Worm (Caenorhabditis elegans): Measurements from ENCODE around the gene psd-1.
A peak's percentile ranks its signal among the peaks of the same experiment; 100 is the strongest.

The psd-1 gene

DNA sequence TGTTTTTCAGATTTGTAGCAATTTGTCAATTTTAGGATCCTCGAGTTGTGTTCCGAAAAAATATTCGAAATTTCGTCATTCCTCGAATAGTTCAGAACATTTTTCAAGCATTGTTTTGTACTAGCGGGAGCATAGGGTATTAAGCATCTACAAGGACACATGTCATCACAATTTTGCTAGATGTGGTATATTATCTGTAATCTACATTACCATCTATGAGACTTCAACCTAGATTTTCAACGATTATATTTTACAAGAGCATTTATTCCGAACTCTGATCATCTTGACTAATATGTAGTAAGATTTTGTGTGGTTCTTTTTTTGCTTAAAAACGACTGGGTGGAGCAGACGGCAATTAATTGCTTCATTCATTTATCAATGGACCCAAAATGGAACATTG is 12.2 kb downstream of the psd-1 start:
- TF ChIP-seq unc-62 (GFP tag; optimal IDR thresholded peaks at IDR 0.05 in 1 of 2) (peak in 1 of 2 experiments; percentile 92), unc-62 (tag; optimal IDR thresholded peaks at IDR 0.05) (no peak), tag-97 (GFP tag; IDR thresholded peaks at IDR 0.05) (no peak), jun-1 (tag; optimal IDR thresholded peaks at IDR 0.05) (no peak), dmd-8 (GFP tag; IDR thresholded peaks at IDR 0.05) (no peak), ceh-28 (tag; optimal IDR thresholded peaks at IDR 0.05) (no peak), snpc-4 (tag; optimal IDR thresholded peaks at IDR 0.05) (no peak)

DNA sequence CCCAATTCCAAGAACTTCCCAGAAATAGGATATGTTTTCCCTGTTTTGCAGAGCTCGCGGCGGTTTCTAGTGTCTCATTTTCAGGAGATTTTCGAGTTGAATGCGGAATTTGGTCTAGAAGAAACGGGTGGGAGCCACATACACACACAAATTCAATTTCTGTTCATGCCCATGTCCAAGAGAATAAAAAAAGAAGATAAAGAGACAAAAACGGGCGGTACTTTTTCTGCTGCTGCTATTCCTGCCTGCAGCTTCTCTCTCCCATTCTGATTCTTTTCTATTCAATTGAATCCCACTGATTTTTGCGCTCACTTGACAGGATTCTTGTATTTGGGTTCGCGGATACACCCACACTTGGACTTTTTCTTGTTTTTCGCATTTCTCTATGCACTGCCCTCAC is 12.6 kb downstream of the psd-1 start:
- no peak for TF ChIP-seq mxl-2 (GFP tag; conservative IDR thresholded peaks at IDR 0.05)
- TF ChIP-seq nhr-111 (GFP tag; optimal IDR thresholded peaks at IDR 0.05) = no peak
- no peak for TF ChIP-seq aha-1 (tag)
- TF ChIP-seq nhr-10 (tag; optimal IDR thresholded peaks at IDR 0.05) = no peak
- peak; percentile 31 for TF ChIP-seq ces-1 (GFP tag; optimal IDR thresholded peaks at IDR 0.05)
- TF ChIP-seq F26F4.8 (GFP tag; conservative IDR thresholded peaks at IDR 0.05) = no peak
- no peak for TF ChIP-seq ceh-28 (tag; optimal IDR thresholded peaks at IDR 0.05)
- TF ChIP-seq hif-1 (tag; optimal IDR thresholded peaks at IDR 0.05) = no peak

DNA sequence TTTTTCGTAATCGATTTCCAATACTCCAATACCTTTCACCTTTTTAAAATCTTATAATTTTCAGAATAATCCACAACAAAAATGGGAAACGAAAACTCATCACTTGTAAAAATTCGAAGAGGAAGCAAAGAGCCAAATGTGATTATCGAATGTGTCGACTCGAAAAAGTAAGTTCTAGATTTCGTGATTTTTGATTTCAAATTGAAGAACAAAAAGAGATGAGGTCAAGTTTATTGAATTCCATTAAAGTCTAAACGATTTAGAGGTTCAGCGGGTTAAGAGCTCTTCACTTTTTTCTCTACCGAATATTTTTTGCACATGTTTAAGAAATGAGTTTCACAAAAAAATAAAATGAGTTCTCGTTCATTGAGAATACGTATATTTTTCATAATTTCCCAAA is 16.3 kb downstream of the psd-1 start, which contains the start of gene B0361.4:
B0361.4 (plus strand) TSS at position 61 of the 400 bp plus-strand sequence.
- TF ChIP-seq fkh-10 (GFP tag; optimal IDR thresholded peaks at IDR 0.05) = peak; percentile 71
- TF ChIP-seq nhr-48 (tag; optimal IDR thresholded peaks at IDR 0.05) = no peak
- peak; percentile 10 for TF ChIP-seq ces-1 (GFP tag; optimal IDR thresholded peaks at IDR 0.05)
- TF ChIP-seq nhr-25 (tag; optimal IDR thresholded peaks at IDR 0.05; ENCODE audit: borderline replicate concordance, insufficient read depth) = no peak
- TF ChIP-seq lin-38 (GFP tag; IDR thresholded peaks at IDR 0.05) = no peak

DNA sequence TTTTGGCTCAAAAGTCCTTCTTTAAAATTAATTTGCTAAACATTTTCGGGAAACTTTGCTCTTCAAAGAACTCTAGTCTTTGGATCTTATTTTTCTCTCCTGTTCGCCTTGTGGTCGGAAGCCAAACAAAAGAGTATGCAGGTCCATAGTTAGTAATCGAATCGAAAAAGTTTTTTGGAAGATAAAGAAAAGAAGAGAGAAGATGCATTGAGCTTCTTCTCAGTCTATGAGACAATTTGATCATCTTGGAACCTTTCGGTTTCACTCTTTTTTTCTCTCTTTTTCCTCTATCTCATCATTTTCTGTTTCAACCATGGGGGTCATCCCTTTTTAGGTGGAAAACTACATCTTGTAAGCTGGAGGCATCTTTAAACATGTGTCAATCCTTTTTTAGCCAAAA is 21.5 kb downstream of the psd-1 start:
- no peak for TF ChIP-seq zfp-3 (GFP tag; conservative IDR thresholded peaks at IDR 0.05)
- no peak for TF ChIP-seq ceh-32 (tag; optimal IDR thresholded peaks at IDR 0.05; ENCODE audit: poor library complexity)
- TF ChIP-seq lir-3 (tag; optimal IDR thresholded peaks at IDR 0.05) = no peak
- no peak for TF ChIP-seq egl-27 (tag; optimal IDR thresholded peaks at IDR 0.05)
- TF ChIP-seq lin-1 (GFP tag; IDR thresholded peaks at IDR 0.05) = no peak
- TF ChIP-seq ces-1 (GFP tag; optimal IDR thresholded peaks at IDR 0.05) = peak; percentile 80
- TF ChIP-seq daf-19 (GFP tag; conservative IDR thresholded peaks at IDR 0.05) = no peak
- no peak for TF ChIP-seq zip-2 (tag; optimal IDR thresholded peaks at IDR 0.05)
- no peak for TF ChIP-seq pha-4 (GFP tag; IDR thresholded peaks at IDR 0.05)
- no peak for TF ChIP-seq pha-4 (tag; optimal IDR thresholded peaks at IDR 0.05)
- no peak for TF ChIP-seq dmd-6 (GFP tag; IDR thresholded peaks at IDR 0.05)
- no peak for TF ChIP-seq skn-1 (tag; optimal IDR thresholded peaks at IDR 0.05)
- peak; percentile 91 for TF ChIP-seq fkh-10 (GFP tag; optimal IDR thresholded peaks at IDR 0.05)
- no peak for TF ChIP-seq nhr-11 (tag; optimal IDR thresholded peaks at IDR 0.05)
- TF ChIP-seq php-3 (GFP tag; IDR thresholded peaks at IDR 0.05) = no peak
- TF ChIP-seq spr-1 (tag; optimal IDR thresholded peaks at IDR 0.05) = no peak
- no peak for TF ChIP-seq snpc-1.2 (GFP tag; IDR thresholded peaks at IDR 0.05)

DNA sequence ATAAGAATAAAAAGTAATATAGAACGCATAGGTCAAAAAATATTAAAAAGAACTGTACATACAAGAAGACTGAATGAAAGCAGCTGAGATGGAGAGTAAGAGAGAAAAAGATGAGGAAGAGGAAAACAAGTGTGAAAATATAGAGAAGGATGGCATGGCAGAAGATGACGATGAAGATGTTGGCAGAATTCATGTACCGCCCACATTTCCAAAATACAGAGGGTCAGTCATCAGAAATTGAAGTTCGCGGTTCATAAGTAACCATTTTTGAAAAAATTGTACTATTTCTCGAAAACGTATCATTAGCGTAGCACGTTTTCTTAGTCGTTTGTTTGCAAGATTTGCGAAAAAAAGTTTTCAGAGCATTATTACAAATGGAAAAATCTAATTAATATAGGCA is 27.5 kb downstream of the psd-1 start, which contains the start of gene zmp-6:
zmp-6 (minus strand) TSS at position 101 of the 400 bp plus-strand sequence.
- peak in 1 of 2 experiments; percentile 44 for TF ChIP-seq unc-62 (GFP tag; optimal IDR thresholded peaks at IDR 0.05 in 1 of 2)
- no peak for TF ChIP-seq unc-62 (tag; optimal IDR thresholded peaks at IDR 0.05)
- no peak for TF ChIP-seq madf-5 (GFP tag; IDR thresholded peaks at IDR 0.05)
